Worm (Caenorhabditis elegans) whole organism, midembryonic: ENCODE measurements around the gene msp-32.
"Not testable (repeated sequence)": the region's sequence is repeated elsewhere in the genome, so short reads cannot be mapped to it uniquely, and the experiment has no call there.

Experiments used
- T22C8.4 ChIP-seq: fragments of 200-800 bp; sonication (Bioruptor generic); IDR thresholded peaks from 2 replicates; pipeline ENCODE4 v1.3.6; 2022; ENCODE audit warnings: missing genetic modification characterization, missing compliant biosample characterization
- cog-1 ChIP-seq: sonication (generic microtip); optimal IDR thresholded peaks from 2 replicates; lab custom pipeline; 2016; ENCODE audit warnings: missing genetic modification characterization, missing compliant biosample characterization
- flt-1 ChIP-seq: fragments of 200-800 bp; sonication (Bioruptor generic); IDR thresholded peaks from 2 replicates; pipeline ENCODE4 v1.3.6; 2022; ENCODE audit warnings: missing genetic modification characterization, missing compliant biosample characterization
- klf-2 ChIP-seq: fragments of 200-800 bp; sonication (Bioruptor generic); conservative IDR thresholded peaks from 2 replicates; pipeline ENCODE4 v1.3.6; 2022; ENCODE audit warnings: missing genetic modification reagents, missing genetic modification characterization, missing compliant biosample characterization
- med-1 ChIP-seq: sonication (generic microtip); optimal IDR thresholded peaks from 2 replicates; lab custom pipeline; 2017; ENCODE audit warnings: missing genetic modification characterization, mild to moderate bottlenecking, missing compliant biosample characterization, antibody characterized with exemption, missing genetic modification reagents; ENCODE audit not compliant: insufficient read depth
- ref-1 ChIP-seq: fragments of 200-800 bp; sonication (Bioruptor generic); conservative IDR thresholded peaks from 2 replicates; pipeline ENCODE4 v1.3.6; 2022; ENCODE audit warnings: missing genetic modification reagents, missing genetic modification characterization, missing compliant biosample characterization
- tab-1 ChIP-seq: fragments of 200-800 bp; sonication (Bioruptor generic); IDR thresholded peaks from 2 replicates; pipeline ENCODE4 v1.3.6; 2022; ENCODE audit warnings: missing genetic modification characterization, missing compliant biosample characterization
- ztf-23 ChIP-seq: fragments of 200-800 bp; sonication (Bioruptor generic); IDR thresholded peaks from 2 replicates; pipeline ENCODE4 v1.3.6; 2022; ENCODE audit warnings: missing genetic modification reagents, missing genetic modification characterization, missing compliant biosample characterization
- ztf-29 ChIP-seq: fragments of 200-800 bp; sonication (Bioruptor generic); IDR thresholded peaks from 2 replicates; pipeline ENCODE4 v1.3.6; 2022; ENCODE audit warnings: missing genetic modification reagents, missing genetic modification characterization, missing compliant biosample characterization

msp-32 gene

ce11 chrII:4898529-4898928 lies at the start of gene msp-32:
TSS of gene msp-32 (plus strand) at chrII:4898829.
- TF ChIP-seq ztf-23 (GFP tag; lab: Robert Waterston, UW); cog-1 (tag; lab: Kevin White, UChicago); ztf-29: not testable (repeated sequence)

- no peak for TF ChIP-seq ztf-29
- no peak for TF ChIP-seq tab-1 (GFP tag; lab: Robert Waterston, UW)
- TF ChIP-seq med-1 (GFP tag; lab: Kevin White, UChicago), result no peak
- TF ChIP-seq T22C8.4 (GFP tag; lab: Robert Waterston, UW), result no peak
- TF ChIP-seq ref-1 (GFP tag; lab: Robert Waterston, UW), result no peak
- TF ChIP-seq cog-1 (tag; lab: Kevin White, UChicago), result no peak
- TF ChIP-seq klf-2 (GFP tag; lab: Robert Waterston, UW), result no peak
- TF ChIP-seq flt-1 (GFP tag; lab: Robert Waterston, UW), result no peak
- no peak for TF ChIP-seq ztf-23 (GFP tag; lab: Robert Waterston, UW)
Observed at ce11 chrII:4849885-4850284, 48.7 kb upstream of the msp-32 start, which contains the start of gene T23B7.3. TSS of gene T23B7.3 (plus strand) at chrII:4850185.

- TF ChIP-seq cog-1 (tag; lab: Kevin White, UChicago) (peak; percentile 54), ztf-23 (GFP tag; lab: Robert Waterston, UW) (peak; percentile 79), tab-1 (GFP tag; lab: Robert Waterston, UW) (peak; percentile 22; the same call in 1 of the 2 replicates), klf-2 (GFP tag; lab: Robert Waterston, UW) (no peak; the same call in 1 of the 2 replicates), ztf-29 (no peak), T22C8.4 (GFP tag; lab: Robert Waterston, UW) (peak; percentile 53; the same call in 1 of the 2 replicates), flt-1 (GFP tag; lab: Robert Waterston, UW) (peak; percentile 65; the same call in 1 of the 2 replicates), ref-1 (GFP tag; lab: Robert Waterston, UW) (no peak), med-1 (GFP tag; lab: Kevin White, UChicago) (peak; percentile 59)
Observed at ce11 chrII:4851594-4852106, 47.0 kb upstream of the msp-32 start, which contains the start of gene dnj-9. TSS of gene dnj-9 (plus strand) at chrII:4852056.

ce11 chrII:4854761-4855160 lies 43.9 kb upstream of the msp-32 start:
- TF ChIP-seq flt-1 (GFP tag; lab: Robert Waterston, UW), result no peak
- no peak for TF ChIP-seq ztf-23 (GFP tag; lab: Robert Waterston, UW)
- no peak for TF ChIP-seq cog-1 (tag; lab: Kevin White, UChicago)
- TF ChIP-seq tab-1 (GFP tag; lab: Robert Waterston, UW), result no peak
- no peak for TF ChIP-seq ztf-29
- TF ChIP-seq med-1 (GFP tag; lab: Kevin White, UChicago), result no peak
- no peak for TF ChIP-seq T22C8.4 (GFP tag; lab: Robert Waterston, UW)
- TF ChIP-seq klf-2 (GFP tag; lab: Robert Waterston, UW), result no peak
- no peak for TF ChIP-seq ref-1 (GFP tag; lab: Robert Waterston, UW)

ce11 chrII:4855489-4855888 lies 43.1 kb upstream of the msp-32 start:
- TF ChIP-seq ref-1 (GFP tag; lab: Robert Waterston, UW) (no peak), T22C8.4 (GFP tag; lab: Robert Waterston, UW) (no peak), flt-1 (GFP tag; lab: Robert Waterston, UW) (no peak), med-1 (GFP tag; lab: Kevin White, UChicago) (no peak), ztf-29 (no peak), ztf-23 (GFP tag; lab: Robert Waterston, UW) (no peak), cog-1 (tag; lab: Kevin White, UChicago) (no peak), klf-2 (GFP tag; lab: Robert Waterston, UW) (no peak), tab-1 (GFP tag; lab: Robert Waterston, UW) (no peak)

- TF ChIP-seq tab-1 (GFP tag; lab: Robert Waterston, UW) (no peak), ztf-23 (GFP tag; lab: Robert Waterston, UW) (no peak), ref-1 (GFP tag; lab: Robert Waterston, UW) (no peak), T22C8.4 (GFP tag; lab: Robert Waterston, UW) (no peak), med-1 (GFP tag; lab: Kevin White, UChicago) (no peak), ztf-29 (no peak), cog-1 (tag; lab: Kevin White, UChicago) (no peak), klf-2 (GFP tag; lab: Robert Waterston, UW) (no peak), flt-1 (GFP tag; lab: Robert Waterston, UW) (no peak)
Observed at ce11 chrII:4856113-4856512, 42.5 kb upstream of the msp-32 start.

- 0 out of 2 replicates have a peak, but pooled peaks have one; percentile 13 for TF ChIP-seq T22C8.4 (GFP tag; lab: Robert Waterston, UW)
- no peak for TF ChIP-seq cog-1 (tag; lab: Kevin White, UChicago)
- no peak for TF ChIP-seq ref-1 (GFP tag; lab: Robert Waterston, UW)
- 0 out of 2 replicates have a peak, but pooled peaks have one; percentile 24 for TF ChIP-seq ztf-23 (GFP tag; lab: Robert Waterston, UW)
Observed at ce11 chrII:4857086-4857485, 41.5 kb upstream of the msp-32 start.

ce11 chrII:4857873-4858364 lies 40.7 kb upstream of the msp-32 start, which contains the start of gene F11G11.5:
TSS of gene F11G11.5 (plus strand) at chrII:4857923.
- TF ChIP-seq flt-1 (GFP tag; lab: Robert Waterston, UW) (no peak), cog-1 (tag; lab: Kevin White, UChicago) (no peak), ztf-29 (no peak), med-1 (GFP tag; lab: Kevin White, UChicago) (no peak), T22C8.4 (GFP tag; lab: Robert Waterston, UW) (no peak), klf-2 (GFP tag; lab: Robert Waterston, UW) (no peak), tab-1 (GFP tag; lab: Robert Waterston, UW) (no peak), ztf-23 (GFP tag; lab: Robert Waterston, UW) (no peak), ref-1 (GFP tag; lab: Robert Waterston, UW) (no peak)

ce11 chrII:4858906-4859411 lies 39.7 kb upstream of the msp-32 start:
- TF ChIP-seq tab-1 (GFP tag; lab: Robert Waterston, UW) (no peak), klf-2 (GFP tag; lab: Robert Waterston, UW) (no peak), ztf-29 (no peak), med-1 (GFP tag; lab: Kevin White, UChicago) (no peak)
